Fruit fly (Drosophila melanogaster): ENCODE measurements around the gene CG8461.

- TF ChIP-seq usp (GFP tag; optimal IDR thresholded peaks at IDR 0.05): no peak
- TF ChIP-seq psq (optimal IDR thresholded peaks at IDR 0.05): no peak
- no peak for TF ChIP-seq CG8478 (optimal IDR thresholded peaks at IDR 0.05)
- no peak for TF ChIP-seq EcR (GFP tag; optimal IDR thresholded peaks at IDR 0.05)
- TF ChIP-seq pan (optimal IDR thresholded peaks at IDR 0.05): no peak
Measured at dm6 chr3R:14481569-14481968, 31.9 kb downstream of the CG8461 start, which contains the start of gene cv-c.

Measured in whole organism.